Worm (Caenorhabditis elegans): Measurements from ENCODE around the gene F17C11.26.

Gene F17C11.26

DNA sequence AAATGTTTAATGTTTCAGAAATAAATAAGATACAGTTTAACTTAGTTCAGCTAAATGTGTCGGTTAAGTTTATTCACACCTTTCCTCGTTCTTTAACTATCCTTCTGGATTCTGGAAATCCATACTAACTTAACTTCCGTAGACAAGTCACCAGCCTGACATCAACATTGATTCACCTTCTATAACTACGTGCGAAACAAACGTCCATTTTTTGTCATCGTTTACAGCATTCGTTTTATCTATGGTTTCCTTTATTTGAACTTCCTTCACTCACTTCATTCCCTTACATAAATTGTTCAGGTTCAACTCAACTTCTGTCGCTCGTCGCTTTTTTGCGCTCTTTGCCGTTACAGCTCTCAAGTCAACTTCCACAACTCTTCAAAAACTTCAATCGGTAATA lies at the start of gene F17C11.26:
Gene F17C11.26 (plus strand): TSS at position 301 of the 400 bp plus-strand sequence.
- TF ChIP-seq pax-3 (tag; optimal IDR thresholded peaks at IDR 0.05) = no peak
- TF ChIP-seq efl-1 (optimal IDR thresholded peaks at IDR 0.05) = no peak
- no peak for TF ChIP-seq efl-1 (GFP tag; optimal IDR thresholded peaks at IDR 0.05 in 1 of 2)
- no peak for TF ChIP-seq unc-98 (GFP tag; IDR thresholded peaks at IDR 0.05)

DNA sequence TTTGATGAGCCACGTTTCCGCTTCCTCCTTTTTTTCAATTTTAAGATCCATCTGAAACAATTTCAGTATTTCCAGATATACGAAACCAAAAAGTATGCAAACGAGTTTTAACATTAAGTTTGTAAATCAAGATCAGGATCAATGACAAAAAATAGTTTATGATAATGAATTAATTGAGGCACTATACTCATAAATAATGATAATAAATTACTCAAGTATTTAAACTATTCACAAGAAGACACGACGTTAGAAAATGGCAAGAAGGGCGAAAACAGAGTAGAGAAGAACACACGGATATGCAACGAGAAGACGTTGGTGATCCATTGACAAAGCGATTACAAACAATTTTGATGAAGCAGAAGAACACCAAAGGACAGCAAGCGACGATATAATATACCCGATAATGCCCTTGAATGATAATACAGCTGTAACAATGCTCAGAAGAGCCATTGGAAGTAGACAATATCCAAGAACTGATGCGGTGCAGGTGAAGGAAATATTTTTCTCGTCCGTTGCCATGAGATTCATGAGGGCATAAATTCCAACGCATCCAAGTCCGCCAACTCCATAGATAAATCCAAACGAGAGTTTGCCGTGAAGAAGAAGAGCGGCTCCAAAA lies 47.6 kb upstream of the F17C11.26 start, which contains the start of gene F32D8.4:
Gene F32D8.4 (minus strand): TSS at position 51 of the 619 bp plus-strand sequence.
- no peak for TF ChIP-seq nhr-90 (tag; optimal IDR thresholded peaks at IDR 0.05; ENCODE audit: poor library complexity)
- TF ChIP-seq efl-1 (optimal IDR thresholded peaks at IDR 0.05) = no peak
- TF ChIP-seq efl-1 (GFP tag; optimal IDR thresholded peaks at IDR 0.05 in 1 of 2) = peak in 1 of 2 experiments; percentile 90
- TF ChIP-seq C16A3.4 (tag; optimal IDR thresholded peaks at IDR 0.05) = no peak
- TF ChIP-seq nhr-28 (tag; optimal IDR thresholded peaks at IDR 0.05) = no peak
- TF ChIP-seq isw-1 (GFP tag; IDR thresholded peaks at IDR 0.05) = no peak

DNA sequence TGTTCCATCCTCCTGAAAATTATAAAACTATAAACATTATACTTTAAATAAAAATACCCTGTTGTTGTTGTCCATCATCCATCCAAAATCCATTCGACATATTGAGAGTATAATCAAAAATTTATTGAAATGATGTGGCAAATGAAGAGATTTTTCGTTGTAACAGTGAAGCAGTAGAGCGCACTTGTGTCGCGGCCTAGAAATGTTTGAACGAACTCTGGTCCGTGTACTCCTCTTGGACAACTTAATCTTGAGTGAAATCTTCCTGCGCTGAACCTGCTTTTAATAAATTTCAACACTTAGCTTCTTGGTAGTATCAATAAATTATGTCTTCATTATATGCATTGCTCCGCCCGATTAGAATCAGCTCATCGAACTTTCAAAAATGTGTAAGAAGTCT lies 46.6 kb upstream of the F17C11.26 start, which contains the start of the genes F32D8.14 and F32D8.5:
Gene F32D8.14 (minus strand): TSS at position 188 of the 400 bp plus-strand sequence.
Gene F32D8.5 (plus strand): TSS at position 200 of the 400 bp plus-strand sequence.
- TF ChIP-seq mab-9 (GFP tag; IDR thresholded peaks at IDR 0.05) = peak; percentile 46; the same call in 1 of the 2 replicates
- peak; percentile 85 for TF ChIP-seq egl-13 (tag; optimal IDR thresholded peaks at IDR 0.05)
- no peak for TF ChIP-seq tlp-1 (tag; optimal IDR thresholded peaks at IDR 0.05)
- TF ChIP-seq ceh-8 (GFP tag; optimal IDR thresholded peaks at IDR 0.05) = peak; percentile 51
- peak; percentile 91 for TF ChIP-seq nhr-20 (tag; optimal IDR thresholded peaks at IDR 0.05)
- TF ChIP-seq dsc-1 (tag; optimal IDR thresholded peaks at IDR 0.05) = peak; percentile 90
- peak; percentile 56 for TF ChIP-seq jun-1 (tag; optimal IDR thresholded peaks at IDR 0.05)
- peak; percentile 88 for TF ChIP-seq nhr-90 (tag; optimal IDR thresholded peaks at IDR 0.05; ENCODE audit: poor library complexity)
- no peak for TF ChIP-seq fkh-10 (GFP tag; optimal IDR thresholded peaks at IDR 0.05)
- no peak for TF ChIP-seq hlh-17 (GFP tag; optimal IDR thresholded peaks at IDR 0.05; ENCODE audit: borderline replicate concordance)
- no peak for TF ChIP-seq ama-1 (optimal IDR thresholded peaks at IDR 0.05)
- no peak for TF ChIP-seq pqm-1 (tag; optimal IDR thresholded peaks at IDR 0.05)
- peak; percentile 42 for TF ChIP-seq fos-1 (tag; optimal IDR thresholded peaks at IDR 0.05)
- peak in 1 of 2 experiments; percentile 72 for TF ChIP-seq mdl-1 (tag; optimal IDR thresholded peaks at IDR 0.05)
- TF ChIP-seq irx-1 (tag; optimal IDR thresholded peaks at IDR 0.05) = peak; percentile 90
- TF ChIP-seq fkh-8 (tag; optimal IDR thresholded peaks at IDR 0.05) = peak; percentile 84
- peak; percentile 93 for TF ChIP-seq nhr-85 (tag)
- TF ChIP-seq aha-1 (tag; optimal IDR thresholded peaks at IDR 0.05) = no peak
- TF ChIP-seq efl-1 (optimal IDR thresholded peaks at IDR 0.05) = peak; percentile 83 to 87
- peak; percentile 82 to 98 for TF ChIP-seq efl-1 (GFP tag; optimal IDR thresholded peaks at IDR 0.05 in 1 of 2)
- peak; percentile 86 for TF ChIP-seq nhr-19 (GFP tag; conservative IDR thresholded peaks at IDR 0.05)
- TF ChIP-seq elt-3 (tag; optimal IDR thresholded peaks at IDR 0.05) = peak in 1 of 6 experiments; percentile 77
- no peak for TF ChIP-seq efl-3 (GFP tag; optimal IDR thresholded peaks at IDR 0.05)
- TF ChIP-seq ztf-11 (tag; optimal IDR thresholded peaks at IDR 0.05) = peak in 1 of 2 experiments; percentile 86
- TF ChIP-seq isw-1 (GFP tag; IDR thresholded peaks at IDR 0.05) = peak; percentile 61
- TF ChIP-seq C16A3.4 (tag; optimal IDR thresholded peaks at IDR 0.05) = peak; percentile 88
- TF ChIP-seq mef-2 (tag; optimal IDR thresholded peaks at IDR 0.05) = no peak
- no peak for TF ChIP-seq nhr-12 (tag; optimal IDR thresholded peaks at IDR 0.05)
- no peak for TF ChIP-seq sptf-1 (tag; optimal IDR thresholded peaks at IDR 0.05)
- TF ChIP-seq lin-13 (GFP tag; optimal IDR thresholded peaks at IDR 0.05) = peak; percentile 75
- TF ChIP-seq nhr-77 (tag; optimal IDR thresholded peaks at IDR 0.05) = peak; percentile 67
- TF ChIP-seq dpl-1 (GFP tag; optimal IDR thresholded peaks at IDR 0.05) = peak; percentile 64 to 83 (median 77)
- no peak for TF ChIP-seq C34B4.2 (tag; optimal IDR thresholded peaks at IDR 0.05)
- TF ChIP-seq ceh-88 (GFP tag; IDR thresholded peaks at IDR 0.05) = no peak; the same call in 1 of the 2 replicates
- peak; percentile 51 for TF ChIP-seq snpc-4 (tag; optimal IDR thresholded peaks at IDR 0.05)
- peak; percentile 60 for TF ChIP-seq Y116A8C.19 (tag; optimal IDR thresholded peaks at IDR 0.05; ENCODE audit: borderline replicate concordance)
- peak; percentile 16 for TF ChIP-seq sup-37 (GFP tag; optimal IDR thresholded peaks at IDR 0.05)
- no peak for TF ChIP-seq unc-30 (tag; optimal IDR thresholded peaks at IDR 0.05)
- TF ChIP-seq fkh-4 (tag; optimal IDR thresholded peaks at IDR 0.05; ENCODE audit: borderline replicate concordance) = peak; percentile 80
- peak; percentile 89 for TF ChIP-seq mep-1 (tag; optimal IDR thresholded peaks at IDR 0.05)
- TF ChIP-seq nhr-28 (tag; optimal IDR thresholded peaks at IDR 0.05) = no peak
- TF ChIP-seq ztf-4 (tag; optimal IDR thresholded peaks at IDR 0.05) = peak; percentile 82
- TF ChIP-seq ces-1 (GFP tag; optimal IDR thresholded peaks at IDR 0.05) = no peak
- peak; percentile 84 for TF ChIP-seq lin-15B (tag; optimal IDR thresholded peaks at IDR 0.05)
- peak; percentile 89 for TF ChIP-seq nhr-47 (tag; optimal IDR thresholded peaks at IDR 0.05)
